Worm (Caenorhabditis elegans): ENCODE measurements around the gene clec-74.

The clec-74 gene

DNA sequence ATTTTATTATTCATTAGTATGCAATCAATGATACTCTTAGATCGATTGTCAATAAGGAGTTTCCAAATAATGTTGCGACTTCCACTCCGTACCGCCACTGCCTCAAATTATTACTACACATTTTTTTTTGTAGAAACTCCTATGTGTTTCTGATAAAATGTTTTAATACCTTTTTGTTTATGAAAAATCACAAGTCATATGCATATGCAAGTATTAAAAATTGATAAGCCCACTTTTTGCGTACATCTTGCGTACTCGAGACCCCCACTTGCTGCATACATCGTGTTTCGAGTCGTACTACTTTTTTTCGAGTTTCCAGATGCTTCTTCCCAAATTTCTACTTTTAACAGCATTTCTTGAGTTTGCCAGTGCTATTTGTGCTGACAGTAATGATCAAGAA, 8.2 kb downstream of the clec-74 start, which contains the start of gene clec-76:
Gene clec-76, plus strand, starts transcription at position 234 of the 400 bp plus-strand sequence.
- no peak for TF ChIP-seq ceh-9 (tag; optimal IDR thresholded peaks at IDR 0.05)
- TF ChIP-seq zip-5 (tag; optimal IDR thresholded peaks at IDR 0.05) = no peak
- no peak for TF ChIP-seq K09A11.1 (tag; optimal IDR thresholded peaks at IDR 0.05; ENCODE audit: insufficient read depth)
- no peak for TF ChIP-seq unc-3 (GFP tag; conservative IDR thresholded peaks at IDR 0.05)
- TF ChIP-seq unc-3 (tag; optimal IDR thresholded peaks at IDR 0.05) = no peak
- TF ChIP-seq ceh-24 (tag; optimal IDR thresholded peaks at IDR 0.05) = no peak
- TF ChIP-seq pqm-1 (tag; optimal IDR thresholded peaks at IDR 0.05) = no peak
- TF ChIP-seq hlh-13 (GFP tag; optimal IDR thresholded peaks at IDR 0.05) = no peak
- no peak for TF ChIP-seq ama-1 (optimal IDR thresholded peaks at IDR 0.05)
- no peak for TF ChIP-seq ztf-16 (tag; optimal IDR thresholded peaks at IDR 0.05)
- no peak for TF ChIP-seq ceh-6 (GFP tag; optimal IDR thresholded peaks at IDR 0.05)
- no peak for TF ChIP-seq pros-1 (tag; optimal IDR thresholded peaks at IDR 0.05)
- no peak for TF ChIP-seq unc-42 (tag; optimal IDR thresholded peaks at IDR 0.05)
- no peak for TF ChIP-seq gmeb-2 (tag; optimal IDR thresholded peaks at IDR 0.05)
- TF ChIP-seq sdc-2 (tag; optimal IDR thresholded peaks at IDR 0.05) = no peak
- no peak for TF ChIP-seq pha-4 (tag; optimal IDR thresholded peaks at IDR 0.05)

DNA sequence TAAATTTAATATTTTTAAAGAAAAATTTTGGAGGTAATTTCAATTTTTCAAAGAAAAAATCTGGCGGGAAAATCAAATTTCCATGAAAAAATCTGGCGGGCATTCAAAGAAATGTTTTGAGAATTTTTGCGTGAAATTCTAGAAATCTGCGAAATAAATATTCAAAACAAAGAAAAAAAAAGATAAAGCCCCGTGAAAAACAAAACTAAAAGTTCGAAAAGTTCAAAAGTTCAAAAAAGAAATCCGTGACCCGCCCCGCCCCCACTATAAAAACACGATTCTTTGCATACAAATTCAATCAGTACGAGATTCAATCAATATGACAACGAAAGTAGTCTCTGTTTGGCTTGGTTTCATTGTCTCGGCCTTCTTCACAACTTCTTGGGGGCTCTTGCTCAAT, 16.2 kb downstream of the clec-74 start, which contains the start of gene clec-79:
Gene clec-79, plus strand, starts transcription at position 301 of the 400 bp plus-strand sequence.
- TF ChIP-seq hlh-8 (tag; optimal IDR thresholded peaks at IDR 0.05) (no peak), ama-1 (optimal IDR thresholded peaks at IDR 0.05) (no peak), ceh-6 (GFP tag; optimal IDR thresholded peaks at IDR 0.05) (no peak), rnt-1 (tag; optimal IDR thresholded peaks at IDR 0.05) (no peak), ahr-1 (tag; optimal IDR thresholded peaks at IDR 0.05) (no peak)

DNA sequence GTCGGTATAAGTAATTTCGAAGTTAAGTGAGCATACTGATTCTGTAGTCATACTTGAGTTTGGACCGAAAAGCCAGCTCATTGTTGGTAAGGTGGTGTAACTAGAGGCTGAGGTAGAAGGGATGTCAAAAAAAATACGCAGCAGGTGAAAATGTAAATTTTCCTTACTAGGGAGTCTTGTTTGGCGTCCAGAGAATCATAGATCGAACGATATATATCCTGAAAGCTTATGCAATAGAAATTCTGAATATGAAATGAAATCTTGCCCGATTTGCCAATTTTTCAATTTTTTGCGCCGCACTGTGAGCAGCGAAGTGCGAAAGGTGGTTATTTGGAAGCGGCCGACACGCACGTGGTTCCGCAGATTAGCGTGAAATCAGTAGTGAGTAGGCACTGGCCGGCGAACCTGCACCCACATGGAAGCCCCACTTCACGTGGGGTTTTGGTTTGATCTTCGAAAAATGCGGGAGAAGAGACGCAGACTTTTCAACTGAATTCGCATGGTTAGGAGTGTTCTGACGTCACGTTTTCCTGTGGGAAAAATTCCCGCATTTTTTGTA, 21.2 kb downstream of the clec-74 start, which contains the start of gene srh-220:
Gene srh-220, minus strand, starts transcription at position 51 of the 559 bp plus-strand sequence.
- TF ChIP-seq unc-3 (GFP tag; conservative IDR thresholded peaks at IDR 0.05) (no peak), unc-3 (tag; optimal IDR thresholded peaks at IDR 0.05) (no peak), sdc-2 (tag; optimal IDR thresholded peaks at IDR 0.05) (no peak), pax-1 (tag; optimal IDR thresholded peaks at IDR 0.05) (no peak), ahr-1 (tag; optimal IDR thresholded peaks at IDR 0.05) (no peak), unc-86 (tag; optimal IDR thresholded peaks at IDR 0.05) (no peak), ceh-14 (tag; optimal IDR thresholded peaks at IDR 0.05) (no peak)

DNA sequence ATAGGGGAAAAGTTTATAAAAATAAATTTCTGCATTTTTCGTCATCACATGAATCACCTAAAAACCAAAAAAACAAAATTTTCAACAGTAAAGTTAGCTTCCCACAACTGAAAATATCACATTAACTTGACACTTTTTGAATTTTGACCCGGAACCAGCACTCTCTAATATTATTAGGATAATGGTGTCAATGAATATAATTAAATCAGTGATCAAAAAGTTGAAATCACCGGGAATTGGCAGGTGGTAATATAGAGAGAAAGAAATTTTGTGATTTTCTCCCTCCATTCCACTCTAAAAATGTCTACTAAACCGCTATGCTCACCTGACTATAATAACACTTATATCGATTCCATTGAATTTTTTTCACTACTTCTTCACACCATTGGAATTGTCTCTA, 22.7 kb downstream of the clec-74 start, which contains the start of gene srh-222:
Gene srh-222, plus strand, starts transcription at position 301 of the 400 bp plus-strand sequence.
- TF ChIP-seq pros-1 (tag; optimal IDR thresholded peaks at IDR 0.05) = no peak
- no peak for TF ChIP-seq dmd-4 (tag; optimal IDR thresholded peaks at IDR 0.05; ENCODE audit: borderline replicate concordance)
- TF ChIP-seq lim-6 (tag; optimal IDR thresholded peaks at IDR 0.05) = no peak
- TF ChIP-seq ceh-31 (tag; optimal IDR thresholded peaks at IDR 0.05) = no peak

DNA sequence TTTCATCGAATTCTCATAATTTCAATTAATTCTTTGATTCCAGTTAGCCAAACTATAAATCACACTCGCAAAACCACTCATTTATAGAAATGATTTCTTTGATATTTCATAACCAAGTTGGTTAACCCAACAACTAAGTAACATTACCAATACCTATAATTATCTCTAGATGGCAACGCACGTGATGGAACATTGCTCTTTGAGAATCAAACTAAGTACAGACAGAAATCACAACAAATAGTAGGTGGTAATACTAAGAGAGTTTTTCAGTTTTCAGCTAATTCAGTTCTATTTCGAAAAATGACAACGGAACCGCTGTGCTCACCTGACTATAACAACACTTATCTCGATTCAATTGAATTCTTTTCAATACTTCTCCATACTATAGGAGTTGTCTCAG, 24.8 kb downstream of the clec-74 start, which contains the start of gene srh-223:
Gene srh-223, plus strand, starts transcription at position 301 of the 400 bp plus-strand sequence.
- no peak for TF ChIP-seq tbx-2 (tag; optimal IDR thresholded peaks at IDR 0.05)
- no peak for TF ChIP-seq ceh-30 (tag; optimal IDR thresholded peaks at IDR 0.05)
- no peak for TF ChIP-seq rnt-1 (tag; optimal IDR thresholded peaks at IDR 0.05)
- TF ChIP-seq fkh-6 (tag; optimal IDR thresholded peaks at IDR 0.05) = no peak
- no peak for TF ChIP-seq ceh-18 (tag; optimal IDR thresholded peaks at IDR 0.05)
- no peak for TF ChIP-seq T23F11.4 (GFP tag; optimal IDR thresholded peaks at IDR 0.05)

DNA sequence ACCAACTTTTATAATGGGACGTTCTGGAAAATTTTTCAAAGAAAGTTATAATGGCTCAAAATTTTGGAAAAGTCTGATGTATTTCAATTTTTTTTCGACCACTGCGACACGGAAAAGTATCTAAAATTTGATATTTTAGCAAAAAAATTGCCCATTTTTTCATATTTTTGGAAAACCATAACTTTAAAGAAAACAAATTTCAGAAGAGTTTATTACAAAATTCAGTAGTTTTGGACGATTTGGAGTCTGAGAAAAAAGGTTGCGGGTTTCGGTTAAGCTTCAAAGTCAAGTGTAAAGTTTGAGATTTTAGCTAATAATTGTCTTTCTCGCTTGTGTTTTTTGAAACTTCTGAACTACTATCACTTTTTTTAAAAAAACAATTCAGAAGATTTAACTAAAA, 31.3 kb downstream of the clec-74 start:
- no peak for TF ChIP-seq F13H6.1 (tag; optimal IDR thresholded peaks at IDR 0.05)
- no peak for TF ChIP-seq nhr-232 (tag; optimal IDR thresholded peaks at IDR 0.05)
- TF ChIP-seq unc-3 (GFP tag; conservative IDR thresholded peaks at IDR 0.05) = no peak
- TF ChIP-seq unc-3 (tag; optimal IDR thresholded peaks at IDR 0.05) = no peak
- TF ChIP-seq dve-1 (tag; optimal IDR thresholded peaks at IDR 0.05) = no peak
- no peak for TF ChIP-seq tbx-2 (tag; optimal IDR thresholded peaks at IDR 0.05)
- no peak for TF ChIP-seq Y22D7AL.16 (tag; optimal IDR thresholded peaks at IDR 0.05)
- TF ChIP-seq ceh-30 (tag; optimal IDR thresholded peaks at IDR 0.05) = no peak
